Worm (Caenorhabditis elegans) whole organism, mixed stage, embryonic: ENCODE measurements around the gene gpx-2.

Experiments used
- bed-3 ChIP-seq: fragments of 200-800 bp; sonication (Bioruptor generic); optimal IDR thresholded peaks from 3 replicates; lab custom pipeline; 2018; ENCODE audit warnings: mild to moderate bottlenecking, missing genetic modification characterization, moderate library complexity, missing compliant biosample characterization
- blmp-1 ChIP-seq: fragments of 150-350 bp; optimal IDR thresholded peaks from 2 replicates; lab custom pipeline; 2014; ENCODE audit warnings: missing biosample characterization, missing genetic modification characterization
- ceh-39 ChIP-seq: fragments of 150-350 bp; optimal IDR thresholded peaks from 2 replicates; lab custom pipeline; 2014; ENCODE audit warnings: missing biosample characterization, missing genetic modification characterization
- ceh-43 ChIP-seq: fragments of 200-800 bp; sonication (Bioruptor generic); optimal IDR thresholded peaks from 2 replicates; lab custom pipeline; 2018; ENCODE audit warnings: mild to moderate bottlenecking, missing genetic modification characterization, moderate library complexity, missing compliant biosample characterization
- ces-1 ChIP-seq: fragments of 150-350 bp; optimal IDR thresholded peaks from 2 replicates; lab custom pipeline; 2014; ENCODE audit warnings: missing biosample characterization, missing genetic modification reagents, missing genetic modification characterization
- cnd-1 ChIP-seq: fragments of 200-800 bp; sonication (Bioruptor generic); optimal IDR thresholded peaks from 2 replicates; lab custom pipeline; 2018; ENCODE audit warnings: mild to moderate bottlenecking, missing genetic modification characterization, missing compliant biosample characterization
- drap-1 ChIP-seq: fragments of 200-800 bp; sonication (Bioruptor generic); optimal IDR thresholded peaks from 3 replicates; lab custom pipeline; 2018; ENCODE audit warnings: mild to moderate bottlenecking, missing genetic modification characterization, missing compliant biosample characterization
- elt-3 ChIP-seq: fragments of 150-350 bp; optimal IDR thresholded peaks from 2 replicates; lab custom pipeline; 2014; ENCODE audit warnings: missing biosample characterization, missing genetic modification characterization
- flh-1 ChIP-seq: fragments of 200-800 bp; sonication (Bioruptor generic); optimal IDR thresholded peaks from 2 replicates; lab custom pipeline; 2018; ENCODE audit warnings: mild to moderate bottlenecking, missing genetic modification characterization, moderate library complexity, missing compliant biosample characterization
- ham-2 ChIP-seq: fragments of 200-800 bp; sonication (Bioruptor generic); optimal IDR thresholded peaks from 2 replicates; lab custom pipeline; 2018; ENCODE audit warnings: mild to moderate bottlenecking, missing genetic modification characterization, missing compliant biosample characterization
- hlh-1 ChIP-seq: fragments of 150-350 bp; optimal IDR thresholded peaks from 2 replicates; lab custom pipeline; 2014; ENCODE audit warnings: missing biosample characterization, missing genetic modification reagents, missing genetic modification characterization
- lin-13 ChIP-seq: fragments of 150-350 bp; optimal IDR thresholded peaks from 2 replicates; lab custom pipeline; 2014; ENCODE audit warnings: missing biosample characterization, missing genetic modification characterization
- lin-32 ChIP-seq: fragments of 200-800 bp; sonication (Bioruptor generic); optimal IDR thresholded peaks from 2 replicates; lab custom pipeline; 2018; ENCODE audit warnings: mild to moderate bottlenecking, missing genetic modification characterization, missing compliant biosample characterization
- lsy-2 ChIP-seq: fragments of 150-350 bp; optimal IDR thresholded peaks from 2 replicates; lab custom pipeline; 2014; ENCODE audit warnings: missing biosample characterization, missing genetic modification characterization
- mab-5 ChIP-seq: fragments of 150-350 bp; optimal IDR thresholded peaks from 2 replicates; lab custom pipeline; 2014; ENCODE audit warnings: missing biosample characterization, missing genetic modification characterization
- mep-1 ChIP-seq: fragments of 150-350 bp; optimal IDR thresholded peaks from 2 replicates; lab custom pipeline; 2017; ENCODE audit warnings: missing biosample characterization, missing genetic modification reagents, missing genetic modification characterization, inconsistent platforms
- mls-2 ChIP-seq: sonication (generic microtip); optimal IDR thresholded peaks from 2 replicates; lab custom pipeline; 2016; ENCODE audit warnings: mild to moderate bottlenecking, missing genetic modification characterization, moderate library complexity, missing compliant biosample characterization
- nhr-12 ChIP-seq: fragments of 150-350 bp; optimal IDR thresholded peaks from 2 replicates; lab custom pipeline; 2014; ENCODE audit warnings: missing biosample characterization, missing genetic modification characterization
- nhr-2 ChIP-seq: fragments of 150-350 bp; optimal IDR thresholded peaks from 2 replicates; lab custom pipeline; 2014; ENCODE audit warnings: missing biosample characterization, missing genetic modification characterization
- nhr-237 ChIP-seq: fragments of 150-350 bp; optimal IDR thresholded peaks from 2 replicates; lab custom pipeline; 2014; ENCODE audit warnings: missing biosample characterization, missing genetic modification characterization
- nhr-28 ChIP-seq: fragments of 150-350 bp; optimal IDR thresholded peaks from 2 replicates; lab custom pipeline; 2014; ENCODE audit warnings: missing biosample characterization, missing genetic modification characterization
- nhr-76 ChIP-seq: sonication (generic microtip); optimal IDR thresholded peaks from 2 replicates; lab custom pipeline; 2017; ENCODE audit warnings: missing biosample characterization, missing genetic modification characterization
- pha-4 ChIP-seq: fragments of 150-350 bp; optimal IDR thresholded peaks from 2 replicates; lab custom pipeline; 2018; ENCODE audit warnings: missing biosample characterization, missing genetic modification reagents, missing genetic modification characterization
- sem-2 ChIP-seq: fragments of 200-800 bp; sonication (Bioruptor generic); optimal IDR thresholded peaks from 2 replicates; lab custom pipeline; 2018; ENCODE audit warnings: mild to moderate bottlenecking, missing genetic modification characterization, missing compliant biosample characterization
- snpc-4 ChIP-seq: fragments of 150-350 bp; optimal IDR thresholded peaks from 2 replicates; lab custom pipeline; 2014; ENCODE audit warnings: missing biosample characterization, missing genetic modification characterization
- sptf-1 ChIP-seq: sonication (generic microtip); optimal IDR thresholded peaks from 2 replicates; lab custom pipeline; 2017; ENCODE audit warnings: mild to moderate bottlenecking, missing genetic modification characterization, moderate library complexity, missing compliant biosample characterization
- tbx-8 ChIP-seq: fragments of 200-800 bp; sonication (Bioruptor generic); optimal IDR thresholded peaks from 2 replicates; lab custom pipeline; 2018; ENCODE audit warnings: mild to moderate bottlenecking, missing genetic modification characterization, moderate library complexity, missing compliant biosample characterization
- unc-120 ChIP-seq: sonication (generic microtip); optimal IDR thresholded peaks from 2 replicates; lab custom pipeline; 2017; ENCODE audit warnings: missing genetic modification characterization, missing compliant biosample characterization; ENCODE audit not compliant: poor library complexity, severe bottlenecking
- unc-39 ChIP-seq: fragments of 150-350 bp; optimal IDR thresholded peaks from 2 replicates; lab custom pipeline; 2014; ENCODE audit warnings: missing biosample characterization, missing genetic modification characterization
- unc-62 ChIP-seq: fragments of 150-350 bp; optimal IDR thresholded peaks from 2 replicates; lab custom pipeline; 2014; ENCODE audit warnings: missing biosample characterization, missing genetic modification reagents, missing genetic modification characterization
- zip-8 ChIP-seq: fragments of 150-350 bp; optimal IDR thresholded peaks from 2 replicates; lab custom pipeline; 2014; ENCODE audit warnings: missing biosample characterization, missing genetic modification characterization
- ztf-11 ChIP-seq: fragments of 150-350 bp; optimal IDR thresholded peaks from 2 replicates; lab custom pipeline; 2014; ENCODE audit warnings: missing biosample characterization, missing genetic modification characterization

Gene gpx-2

ce11 chrII:14851483-14851882 lies 15.1 kb upstream of the gpx-2 start, which contains the start of gene R05H10.1:
Gene R05H10.1, plus strand, starts transcription at chrII:14851816.
- TF ChIP-seq mls-2 (tag; lab: Kevin White, UChicago) (no peak), ham-2 (GFP tag; lab: Kevin White, UChicago) (no peak), zip-8 (tag; lab: Kevin White, UChicago) (no peak), ztf-11 (no peak), lsy-2 (tag; lab: Kevin White, UChicago) (no peak), flh-1 (GFP tag; lab: Kevin White, UChicago) (no peak), hlh-1 (no peak), nhr-28 (tag; lab: Kevin White, UChicago) (no peak), bed-3 (GFP tag; lab: Kevin White, UChicago) (no peak)

ce11 chrII:14855229-14855628 lies 11.3 kb upstream of the gpx-2 start, which contains the start of gene R05H10.7:
Gene R05H10.7, plus strand, starts transcription at chrII:14855529.
- TF ChIP-seq nhr-12 (tag; lab: Kevin White, UChicago) (no peak), unc-39 (no peak), cnd-1 (tag; lab: Kevin White, UChicago) (no peak), mep-1 (tag; lab: Kevin White, UChicago) (no peak), flh-1 (GFP tag; lab: Kevin White, UChicago) (no peak), lsy-2 (tag; lab: Kevin White, UChicago) (no peak)

- TF ChIP-seq lin-32 (GFP tag; lab: Kevin White, UChicago) (no peak), snpc-4 (no peak), mls-2 (tag; lab: Kevin White, UChicago) (no peak), ham-2 (GFP tag; lab: Kevin White, UChicago) (no peak), ztf-11 (no peak), flh-1 (GFP tag; lab: Kevin White, UChicago) (no peak), tbx-8 (GFP tag; lab: Kevin White, UChicago) (no peak), sem-2 (GFP tag; lab: Kevin White, UChicago) (no peak), lin-13 (no peak), mab-5 (tag; lab: Kevin White, UChicago) (no peak), blmp-1 (tag; lab: Kevin White, UChicago) (no peak), unc-62 (GFP tag; lab: Kevin White, UChicago) (no peak), nhr-237 (tag; lab: Kevin White, UChicago) (no peak), ceh-39 (no peak), nhr-76 (no peak), nhr-28 (tag; lab: Kevin White, UChicago) (no peak), bed-3 (GFP tag; lab: Kevin White, UChicago) (no peak), unc-120 (tag; lab: Kevin White, UChicago) (no peak), ces-1 (GFP tag; lab: Kevin White, UChicago) (peak; percentile 33), mep-1 (tag; lab: Kevin White, UChicago) (peak; percentile 9), elt-3 (no peak), lsy-2 (tag; lab: Kevin White, UChicago) (no peak), sptf-1 (peak; percentile 26), drap-1 (GFP tag; lab: Kevin White, UChicago) (no peak)
Measured at ce11 chrII:14856922-14857321, 9.6 kb upstream of the gpx-2 start, which contains the start of gene rbm-28. Gene rbm-28, plus strand, starts transcription at chrII:14857259.

ce11 chrII:14866156-14866555 lies 410 bp upstream of the gpx-2 start:
- TF ChIP-seq ham-2 (GFP tag; lab: Kevin White, UChicago): no peak
- no peak for TF ChIP-seq drap-1 (GFP tag; lab: Kevin White, UChicago)
- no peak for TF ChIP-seq ces-1 (GFP tag; lab: Kevin White, UChicago)
- no peak for TF ChIP-seq lin-13
- no peak for TF ChIP-seq lsy-2 (tag; lab: Kevin White, UChicago)
- no peak for TF ChIP-seq ceh-43 (GFP tag; lab: Kevin White, UChicago)
- no peak for TF ChIP-seq nhr-28 (tag; lab: Kevin White, UChicago)
- no peak for TF ChIP-seq ztf-11
- TF ChIP-seq pha-4: no peak
- TF ChIP-seq nhr-76: no peak
- TF ChIP-seq unc-39: no peak
- TF ChIP-seq mep-1 (tag; lab: Kevin White, UChicago): no peak
- TF ChIP-seq ceh-39: no peak
- TF ChIP-seq lin-32 (GFP tag; lab: Kevin White, UChicago): no peak
- no peak for TF ChIP-seq tbx-8 (GFP tag; lab: Kevin White, UChicago)
- TF ChIP-seq cnd-1 (tag; lab: Kevin White, UChicago): no peak
- no peak for TF ChIP-seq blmp-1 (tag; lab: Kevin White, UChicago)

- TF ChIP-seq nhr-28 (tag; lab: Kevin White, UChicago) (no peak), nhr-2 (no peak), snpc-4 (no peak), sptf-1 (no peak), drap-1 (GFP tag; lab: Kevin White, UChicago) (no peak), unc-62 (GFP tag; lab: Kevin White, UChicago) (no peak), ces-1 (GFP tag; lab: Kevin White, UChicago) (no peak), tbx-8 (GFP tag; lab: Kevin White, UChicago) (no peak), flh-1 (GFP tag; lab: Kevin White, UChicago) (no peak), pha-4 (no peak), nhr-237 (tag; lab: Kevin White, UChicago) (no peak), ceh-39 (no peak), ham-2 (GFP tag; lab: Kevin White, UChicago) (no peak), nhr-12 (tag; lab: Kevin White, UChicago) (no peak), cnd-1 (tag; lab: Kevin White, UChicago) (no peak), mep-1 (tag; lab: Kevin White, UChicago) (no peak), nhr-76 (no peak), zip-8 (tag; lab: Kevin White, UChicago) (no peak), sem-2 (GFP tag; lab: Kevin White, UChicago) (no peak)
- TF ChIP-seq, all 35 proteins: peak for 0
Measured at ce11 chrII:14867530-14867929, 964 bp downstream of the gpx-2 start.
